Worm (Caenorhabditis elegans): ENCODE measurements around the gene npr-32.

- no peak for TF ChIP-seq mep-1 (tag; optimal IDR thresholded peaks at IDR 0.05)
- no peak for TF ChIP-seq zag-1 (tag; optimal IDR thresholded peaks at IDR 0.05)
- no peak for TF ChIP-seq Y5F2A.4 (GFP tag; optimal IDR thresholded peaks at IDR 0.05)
- TF ChIP-seq nhr-76 (tag; optimal IDR thresholded peaks at IDR 0.05) = no peak
Measured at ce11 chrIV:17189193-17189592, 41.7 kb downstream of the npr-32 start.

Measured in whole organism, L4 larva.